Fruit fly (Drosophila melanogaster) whole organism, wandering third instar larva: ENCODE measurements around the gene Ns4.

Experiments used
- CG32264 ChIP-seq: fragments of 200-800 bp; sonication (Bioruptor generic); optimal IDR thresholded peaks from 2 replicates; lab custom pipeline; 2016; ENCODE audit warnings: missing biosample characterization, missing genetic modification characterization
- CrebA ChIP-seq: fragments of 200-800 bp; sonication (Bioruptor generic); optimal IDR thresholded peaks from 2 replicates; lab custom pipeline; 2016; ENCODE audit warnings: missing biosample characterization, mild to moderate bottlenecking, missing genetic modification characterization, borderline replicate concordance
- Dfd ChIP-seq: fragments of >200 bp; optimal IDR thresholded peaks from 2 replicates; lab custom pipeline; 2017; ENCODE audit warnings: missing biosample characterization, missing genetic modification characterization
- Dif ChIP-seq: fragments of 200-275, 200-300 bp; sonication (Bioruptor generic); optimal IDR thresholded peaks from 2 replicates; lab custom pipeline; 2018; ENCODE audit warnings: missing biosample characterization, missing genetic modification characterization; ENCODE audit not compliant: partially characterized antibody
- GATAd ChIP-seq: sonication (Bioruptor generic); optimal IDR thresholded peaks from 2 replicates; lab custom pipeline; 2016; ENCODE audit warnings: missing biosample characterization, missing genetic modification characterization
- HLH106 ChIP-seq: fragments of 200-800 bp; optimal IDR thresholded peaks from 3 replicates; lab custom pipeline; 2019; ENCODE audit warnings: missing biosample characterization, mild to moderate bottlenecking, missing genetic modification characterization, moderate library complexity
- Hnf4 ChIP-seq: fragments of 200-800 bp; sonication (Bioruptor generic); optimal IDR thresholded peaks from 2 replicates; lab custom pipeline; 2016; ENCODE audit warnings: missing biosample characterization, mild to moderate bottlenecking, missing genetic modification characterization
- Hr78 ChIP-seq: fragments of >200 bp; optimal IDR thresholded peaks from 2 replicates; lab custom pipeline; 2017; ENCODE audit warnings: missing biosample characterization, missing genetic modification characterization
- Hr83 ChIP-seq: fragments of 200-300 bp; sonication (Bioruptor generic); optimal IDR thresholded peaks from 2 replicates; lab custom pipeline; 2016; ENCODE audit warnings: missing biosample characterization, mild to moderate bottlenecking, missing genetic modification characterization, moderate library complexity; ENCODE audit not compliant: poor library complexity, severe bottlenecking
- Jra ChIP-seq: sonication (Bioruptor generic); optimal IDR thresholded peaks from 2 replicates; lab custom pipeline; 2016; ENCODE audit warnings: missing biosample characterization, missing genetic modification characterization
- Mio ChIP-seq: sonication (Bioruptor generic); optimal IDR thresholded peaks from 2 replicates; lab custom pipeline; 2016; ENCODE audit warnings: missing biosample characterization, missing genetic modification characterization
- Myc ChIP-seq: fragments of >200 bp; optimal IDR thresholded peaks from 2 replicates; lab custom pipeline; 2017
- N ChIP-seq: fragments of >200 bp; optimal IDR thresholded peaks from 2 replicates; lab custom pipeline; 2018; ENCODE audit warnings: missing biosample characterization, missing external identifiers, missing genetic modification characterization
- OdsH ChIP-seq: fragments of 200-800 bp; sonication (Bioruptor generic); optimal IDR thresholded peaks from 2 replicates; lab custom pipeline; 2016; ENCODE audit warnings: missing biosample characterization, mild to moderate bottlenecking, missing genetic modification characterization
- Rel ChIP-seq, 2 experiments: fragments of 200-800 bp; sonication (Bioruptor generic) in 1 of 2; optimal IDR thresholded peaks; 2 replicates in 1 of 2; 3 replicates in 1 of 2; lab custom pipeline; 2016 to 2019; ENCODE audit warnings: mild to moderate bottlenecking in 2 of 2, missing biosample characterization in 2 of 2, missing genetic modification characterization in 2 of 2, moderate library complexity in 1 of 2
- Sp1 ChIP-seq: fragments of 200-800 bp; sonication (Bioruptor generic); optimal IDR thresholded peaks from 3 replicates; lab custom pipeline; 2019; ENCODE audit warnings: missing biosample characterization, mild to moderate bottlenecking, missing genetic modification characterization, moderate library complexity
- Vsx2 ChIP-seq: fragments of 200-300, 225-300 bp; sonication (Bioruptor generic); optimal IDR thresholded peaks from 2 replicates; lab custom pipeline; 2018; ENCODE audit warnings: missing biosample characterization, missing genetic modification characterization; ENCODE audit not compliant: partially characterized antibody
- br ChIP-seq: fragments of 200-800 bp; sonication (Bioruptor generic); optimal IDR thresholded peaks from 2 replicates; lab custom pipeline; 2016; ENCODE audit warnings: missing biosample characterization, missing genetic modification characterization
- brk ChIP-seq: fragments of 200-800 bp; sonication (Bioruptor generic); optimal IDR thresholded peaks from 2 replicates; lab custom pipeline; 2016; ENCODE audit warnings: missing biosample characterization, mild to moderate bottlenecking, missing genetic modification characterization
- dl ChIP-seq, 2 experiments: fragments of 175-275, 200-275 bp in 1 of 2; fragments of 200-275 bp in 1 of 2; sonication (Bioruptor generic); optimal IDR thresholded peaks; lab custom pipeline; 2018; ENCODE audit warnings: mild to moderate bottlenecking in 2 of 2, missing biosample characterization in 2 of 2, missing genetic modification characterization in 2 of 2, moderate library complexity in 2 of 2; ENCODE audit not compliant: partially characterized antibody in 2 of 2, insufficient read depth in 1 of 2
- dmrt93B ChIP-seq: fragments of 200-800 bp; sonication (Bioruptor generic); optimal IDR thresholded peaks from 2 replicates; lab custom pipeline; 2018; ENCODE audit warnings: missing biosample characterization, mild to moderate bottlenecking, missing genetic modification characterization
- ey ChIP-seq: fragments of 200-800 bp; sonication (Bioruptor generic); optimal IDR thresholded peaks from 2 replicates; lab custom pipeline; 2016; ENCODE audit warnings: missing biosample characterization, missing genetic modification characterization
- foxo ChIP-seq, 2 experiments: fragments of 200-800 bp; sonication (Bioruptor generic); optimal IDR thresholded peaks; 2 replicates in 1 of 2; 3 replicates in 1 of 2; lab custom pipeline; 2016 to 2017; ENCODE audit warnings: missing biosample characterization in 2 of 2, missing genetic modification characterization in 2 of 2
- fru ChIP-seq: fragments of 200-800 bp; sonication (Bioruptor generic); optimal IDR thresholded peaks from 3 replicates; lab custom pipeline; 2016; ENCODE audit warnings: missing biosample characterization, mild to moderate bottlenecking, missing genetic modification characterization
- h ChIP-seq: fragments of 200-800 bp; sonication (Bioruptor generic); optimal IDR thresholded peaks from 3 replicates; lab custom pipeline; 2016; ENCODE audit warnings: missing biosample characterization, mild to moderate bottlenecking, missing genetic modification characterization
- jim ChIP-seq: fragments of 175-275, 200-325 bp; sonication (Bioruptor generic); optimal IDR thresholded peaks from 2 replicates; lab custom pipeline; 2016; ENCODE audit warnings: missing biosample characterization, mild to moderate bottlenecking, missing genetic modification characterization
- lola ChIP-seq: fragments of >200 bp; optimal IDR thresholded peaks from 2 replicates; lab custom pipeline; 2017; ENCODE audit warnings: missing biosample characterization, missing genetic modification characterization
- pan ChIP-seq: fragments of >200 bp; optimal IDR thresholded peaks from 2 replicates; lab custom pipeline; 2017
- psq ChIP-seq: fragments of 200-800 bp; sonication (Bioruptor generic); optimal IDR thresholded peaks from 3 replicates; lab custom pipeline; 2017; ENCODE audit warnings: missing biosample characterization, mild to moderate bottlenecking, missing genetic modification characterization, moderate library complexity
- rgr ChIP-seq: fragments of 200-800 bp; sonication (Bioruptor generic); optimal IDR thresholded peaks from 3 replicates; lab custom pipeline; 2016; ENCODE audit warnings: missing biosample characterization, mild to moderate bottlenecking, missing genetic modification characterization
- sage ChIP-seq: fragments of 200-800 bp; sonication (Bioruptor generic); optimal IDR thresholded peaks from 2 replicates; lab custom pipeline; 2016; ENCODE audit warnings: missing biosample characterization, mild to moderate bottlenecking, missing genetic modification characterization
- sv ChIP-seq: fragments of 200-800 bp; sonication (Bioruptor generic); optimal IDR thresholded peaks from 3 replicates; lab custom pipeline; 2016; ENCODE audit warnings: missing biosample characterization, missing genetic modification characterization
- tai ChIP-seq: sonication (Bioruptor generic); optimal IDR thresholded peaks from 2 replicates; lab custom pipeline; 2016; ENCODE audit warnings: missing biosample characterization, missing genetic modification characterization
- usp ChIP-seq: fragments of >200 bp; optimal IDR thresholded peaks from 2 replicates; lab custom pipeline; 2017; ENCODE audit warnings: missing biosample characterization, missing genetic modification characterization
- woc ChIP-seq: sonication (Bioruptor generic); optimal IDR thresholded peaks from 2 replicates; lab custom pipeline; 2016; ENCODE audit warnings: missing biosample characterization, mild to moderate bottlenecking, missing genetic modification characterization

The Ns4 gene

dm6 chr2L:20794656-20795055 lies 42.4 kb downstream of the Ns4 start:
- TF ChIP-seq Hnf4 (GFP tag; lab: Kevin White, UChicago) (no peak), brk (GFP tag; lab: Kevin White, UChicago) (no peak), HLH106 (no peak), Dif (GFP tag; lab: Kevin White, UChicago) (no peak), GATAd (GFP tag; lab: Kevin White, UChicago) (no peak), Vsx2 (GFP tag; lab: Kevin White, UChicago) (no peak), lola (GFP tag; lab: Kevin White, UChicago) (no peak), Hr83 (GFP tag; lab: Kevin White, UChicago) (no peak), woc (GFP tag; lab: Kevin White, UChicago) (no peak), Mio (GFP tag; lab: Kevin White, UChicago) (no peak), jim (GFP tag; lab: Kevin White, UChicago) (no peak), sage (GFP tag; lab: Kevin White, UChicago) (no peak), Sp1 (GFP tag; lab: Kevin White, UChicago) (no peak), CrebA (GFP tag; lab: Kevin White, UChicago) (no peak), h (GFP tag; lab: Kevin White, UChicago) (no peak), br (no peak), pan (no peak), ey (GFP tag; lab: Kevin White, UChicago) (no peak), rgr (no peak), CG32264 (GFP tag; lab: Kevin White, UChicago) (no peak)

DNA sequence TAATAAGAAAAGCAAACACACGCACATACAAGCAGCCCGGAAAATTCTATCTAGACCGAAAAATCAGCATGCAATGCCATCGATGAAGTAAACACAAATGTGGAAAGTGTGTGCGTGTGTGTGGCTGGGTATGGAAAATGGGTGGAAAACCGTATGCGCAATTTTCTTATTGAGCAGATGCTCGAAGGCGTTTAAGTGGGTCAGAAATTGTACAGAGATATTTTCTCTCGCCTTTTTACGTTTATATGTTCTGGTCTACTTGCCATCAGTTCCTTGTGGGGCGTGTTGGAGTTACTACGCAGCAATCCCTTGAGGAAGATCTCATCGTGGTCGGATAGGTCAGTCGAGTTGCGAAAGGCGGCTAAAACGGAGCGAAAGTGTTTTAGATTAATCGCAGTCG lies 43.5 kb downstream of the Ns4 start:
- TF ChIP-seq CG32264 (GFP tag; lab: Kevin White, UChicago) (no peak), usp (no peak)

- TF ChIP-seq dl (GFP tag; optimal IDR thresholded peaks at IDR 0.05; lab: Kevin White, UChicago; ENCODE audit: insufficient read depth in 1 of 2, partially characterized antibody in 2 of 2) (peak in 1 of 2 experiments; percentile 41), lola (GFP tag; lab: Kevin White, UChicago) (no peak), Rel (GFP tag; optimal IDR thresholded peaks at IDR 0.05; lab: Kevin White, UChicago) (no peak), Rel (tag; optimal IDR thresholded peaks at IDR 0.05; lab: Kevin White, UChicago) (no peak), Myc (peak; percentile 92), sage (GFP tag; lab: Kevin White, UChicago) (peak; percentile 10), Vsx2 (GFP tag; lab: Kevin White, UChicago) (peak; percentile 43), Dif (GFP tag; lab: Kevin White, UChicago) (peak; percentile 35), Sp1 (GFP tag; lab: Kevin White, UChicago) (peak; percentile 11)
These were observed 44.7 kb downstream of the Ns4 start, which contains the start of gene vari for dm6 chr2L:20796758-20797514. Gene vari (minus strand): TSS chr2L:20797042.

DNA sequence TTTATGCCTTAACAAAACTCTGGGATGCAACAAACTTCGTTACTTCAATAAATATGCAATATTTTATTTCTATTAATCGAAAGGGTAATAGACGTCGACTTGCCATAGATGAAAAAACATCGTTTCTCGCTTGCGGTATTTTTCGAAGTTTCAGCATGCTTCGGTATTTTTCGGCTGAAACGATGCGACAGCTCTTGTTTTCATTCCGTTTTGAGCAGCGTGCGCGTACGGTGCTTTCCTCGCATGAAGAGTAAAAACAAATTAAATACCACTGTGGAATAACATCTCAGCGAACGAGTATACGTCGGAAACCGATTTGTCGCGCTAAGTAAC lies 45.2 kb downstream of the Ns4 start, which contains the start of gene CG9328:
TSS of gene CG9328 (plus strand) at position 201 of the 333 bp plus-strand sequence.
- TF ChIP-seq Vsx2 (GFP tag; lab: Kevin White, UChicago) (no peak), sage (GFP tag; lab: Kevin White, UChicago) (peak; percentile 5), Sp1 (GFP tag; lab: Kevin White, UChicago) (peak; percentile 28), OdsH (GFP tag; lab: Kevin White, UChicago) (no peak), Hr78 (no peak), ey (GFP tag; lab: Kevin White, UChicago) (peak; percentile 36), br (peak; percentile 36), dmrt93B (GFP tag; lab: Kevin White, UChicago) (no peak), CrebA (GFP tag; lab: Kevin White, UChicago) (no peak), woc (GFP tag; lab: Kevin White, UChicago) (peak; percentile 68), Myc (no peak), Rel (GFP tag; optimal IDR thresholded peaks at IDR 0.05; lab: Kevin White, UChicago) (no peak), Rel (tag; optimal IDR thresholded peaks at IDR 0.05; lab: Kevin White, UChicago) (peak; percentile 69), GATAd (GFP tag; lab: Kevin White, UChicago) (no peak), foxo (GFP tag; optimal IDR thresholded peaks at IDR 0.05; lab: Kevin White, UChicago) (peak; percentile 10 to 40), sv (GFP tag; lab: Kevin White, UChicago) (no peak), rgr (peak; percentile 53), Dfd (GFP tag; lab: Kevin White, UChicago) (no peak), fru (GFP tag; lab: Kevin White, UChicago) (peak; percentile 48), Hr83 (GFP tag; lab: Kevin White, UChicago) (peak; percentile 40), brk (GFP tag; lab: Kevin White, UChicago) (peak; percentile 27), psq (GFP tag; lab: Kevin White, UChicago) (peak; percentile 70), Jra (GFP tag; lab: Kevin White, UChicago) (peak; percentile 49), tai (GFP tag; lab: Kevin White, UChicago) (peak; percentile 25), Hnf4 (GFP tag; lab: Kevin White, UChicago) (peak; percentile 62), h (GFP tag; lab: Kevin White, UChicago) (peak; percentile 62), Dif (GFP tag; lab: Kevin White, UChicago) (peak; percentile 81), N (GFP tag; lab: Kevin White, UChicago) (no peak)
